Worm (Caenorhabditis elegans): ENCODE results near the gene F58F12.3.

- TF ChIP-seq ztf-28 (GFP tag; IDR thresholded peaks at IDR 0.05) (no peak), B0261.1 (tag; optimal IDR thresholded peaks at IDR 0.05) (no peak), ama-1 (optimal IDR thresholded peaks at IDR 0.05) (no peak), ama-1 (GFP tag; optimal IDR thresholded peaks at IDR 0.05) (no peak), unc-62 (GFP tag; optimal IDR thresholded peaks at IDR 0.05) (no peak), Y95B8A.8 (GFP tag; IDR thresholded peaks at IDR 0.05) (no peak), ceh-40 (GFP tag; IDR thresholded peaks at IDR 0.05) (no peak), pha-4 (tag; optimal IDR thresholded peaks at IDR 0.05) (no peak), ets-4 (GFP tag; optimal IDR thresholded peaks at IDR 0.05) (no peak), aptf-2 (GFP tag; conservative IDR thresholded peaks at IDR 0.05) (no peak), unc-130 (GFP tag; optimal IDR thresholded peaks at IDR 0.05) (no peak), snpc-1.3 (tag; optimal IDR thresholded peaks at IDR 0.05; ENCODE audit: insufficient read depth) (no peak), athp-1 (tag; optimal IDR thresholded peaks at IDR 0.05) (no peak)
These were observed 26.9 kb upstream of the F58F12.3 start for ce11 chrII:6417999-6418398.
